Worm (Caenorhabditis elegans) whole organism, L3 larva: ENCODE data around the gene C35A11.3.

Source experiments
- ama-1 ChIP-seq: fragments of 150-350 bp; optimal IDR thresholded peaks from 2 replicates; lab custom pipeline; 2018
- ceh-82 ChIP-seq: fragments of 150-350 bp; optimal IDR thresholded peaks from 2 replicates; lab custom pipeline; 2014; ENCODE audit warnings: missing biosample characterization, missing genetic modification characterization
- ceh-9 ChIP-seq: sonication (generic microtip); optimal IDR thresholded peaks from 2 replicates; lab custom pipeline; 2018; ENCODE audit warnings: missing biosample characterization, missing genetic modification characterization
- egl-27 ChIP-seq: sonication (generic microtip); optimal IDR thresholded peaks from 4 replicates; lab custom pipeline; 2017; ENCODE audit warnings: missing biosample characterization, missing genetic modification reagents, missing genetic modification characterization
- egl-5 ChIP-seq: fragments of 150-350 bp; optimal IDR thresholded peaks from 2 replicates; lab custom pipeline; 2017; ENCODE audit warnings: missing biosample characterization, missing genetic modification reagents, missing genetic modification characterization, inconsistent platforms
- fos-1 ChIP-seq: fragments of 150-350 bp; optimal IDR thresholded peaks from 2 replicates; lab custom pipeline; 2014; ENCODE audit warnings: missing biosample characterization, missing genetic modification characterization
- lin-15B ChIP-seq: fragments of 150-350 bp; optimal IDR thresholded peaks from 2 replicates; lab custom pipeline; 2014; ENCODE audit warnings: missing biosample characterization, missing genetic modification characterization
- nhr-12 ChIP-seq: fragments of 150-350 bp; optimal IDR thresholded peaks from 2 replicates; lab custom pipeline; 2014; ENCODE audit warnings: missing biosample characterization, missing genetic modification characterization
- nhr-28 ChIP-seq: fragments of 150-350 bp; optimal IDR thresholded peaks from 2 replicates; lab custom pipeline; 2014; ENCODE audit warnings: missing biosample characterization, missing genetic modification characterization
- unc-62 ChIP-seq: fragments of 150-350 bp; sonication (generic microtip); optimal IDR thresholded peaks from 4 replicates; lab custom pipeline; 2014; ENCODE audit warnings: missing biosample characterization, missing genetic modification reagents, missing genetic modification characterization

ce11 chrV:5345419-5345818, 26.8 kb upstream of the C35A11.3 start, which contains the start of gene srg-25:
- no peak for TF ChIP-seq fos-1
- no peak for TF ChIP-seq nhr-28
- no peak for TF ChIP-seq egl-27 (tag; lab: Kevin White, UChicago)
- TF ChIP-seq ama-1 (lab: Kevin White, UChicago): no peak
- no peak for TF ChIP-seq unc-62 (GFP tag; lab: Kevin White, UChicago)
- TF ChIP-seq ceh-9 (tag; lab: Kevin White, UChicago): no peak
- no peak for TF ChIP-seq ceh-82
- TF ChIP-seq nhr-12 (tag; lab: Kevin White, UChicago): no peak
- no peak for TF ChIP-seq egl-5
- no peak for TF ChIP-seq lin-15B (tag; lab: Kevin White, UChicago)
